Fruit fly (Drosophila melanogaster) whole organism, prepupa: Measurements from ENCODE around the gene CG9839.

Experiments
- Ets21C ChIP-seq: fragments of 200-800 bp; sonication (Bioruptor generic); optimal IDR thresholded peaks from 3 replicates; lab custom pipeline; 2016; ENCODE audit warnings: missing biosample characterization, missing genetic modification characterization
- eg ChIP-seq: fragments of 200-800 bp; sonication (Bioruptor generic); IDR thresholded peaks from 3 replicates; pipeline ENCODE4 v1.3.6; 2022; ENCODE audit warnings: missing biosample characterization, missing genetic modification characterization

dm6 chr3R:8843942-8844637 lies 38.5 kb upstream of the CG9839 start:
- no peak for TF ChIP-seq Ets21C (GFP tag; lab: Kevin White, UChicago)
- TF ChIP-seq eg (GFP tag; lab: Robert Waterston, UW): no peak
